Fruit fly (Drosophila melanogaster): ENCODE results near the gene Pex3.

- TF ChIP-seq cic (GFP tag; optimal IDR thresholded peaks at IDR 0.05) = no peak
- TF ChIP-seq CG33017 (tag; optimal IDR thresholded peaks at IDR 0.05) = no peak
- no peak for TF ChIP-seq CG7101 (tag; optimal IDR thresholded peaks at IDR 0.05)
- TF ChIP-seq CG7045 (GFP tag; optimal IDR thresholded peaks at IDR 0.05) = no peak
- TF ChIP-seq kay (GFP tag; ENCODE audit: borderline replicate concordance) = no peak
Observed at dm6 chr3L:15125077-15125652, 19.0 kb upstream of the Pex3 start, which contains the start of gene CG16959.
